Worm (Caenorhabditis elegans) whole organism, L1 larva: ENCODE data around the gene T07A5.1.

Source experiments
- C04F5.9 ChIP-seq: sonication (generic microtip); optimal IDR thresholded peaks from 2 replicates; lab custom pipeline; 2016; ENCODE audit warnings: missing genetic modification characterization, missing compliant biosample characterization
- C16A3.4 ChIP-seq: fragments of 150-350 bp; optimal IDR thresholded peaks from 2 replicates; lab custom pipeline; 2014; ENCODE audit warnings: missing biosample characterization, missing genetic modification characterization
- Y116A8C.19 ChIP-seq: sonication (generic microtip); optimal IDR thresholded peaks from 2 replicates; lab custom pipeline; 2016; ENCODE audit warnings: missing compliant biosample characterization, missing genetic modification characterization, borderline replicate concordance
- ama-1 ChIP-seq: fragments of 150-350 bp; optimal IDR thresholded peaks from 2 replicates; lab custom pipeline; 2014
- ceh-88 ChIP-seq: fragments of 200-800 bp; sonication (Bioruptor generic); IDR thresholded peaks from 2 replicates; pipeline ENCODE4 v1.3.6; 2022; ENCODE audit warnings: missing genetic modification characterization, missing compliant biosample characterization
- ces-1 ChIP-seq: fragments of 150-350 bp; optimal IDR thresholded peaks from 2 replicates; lab custom pipeline; 2014; ENCODE audit warnings: missing biosample characterization, missing genetic modification reagents, missing genetic modification characterization
- dsc-1 ChIP-seq: sonication (generic microtip); optimal IDR thresholded peaks from 2 replicates; lab custom pipeline; 2016; ENCODE audit warnings: mild to moderate bottlenecking, missing genetic modification characterization, missing compliant biosample characterization
- efl-1 ChIP-seq, 4 experiments: fragments of 150-350 bp; optimal IDR thresholded peaks in 3 of 4; peaks in 1 of 4; 1 replicate in 1 of 4; 2 replicates in 3 of 4; lab custom pipeline; 2014; ENCODE audit warnings: missing biosample characterization in 2 of 4, missing genetic modification characterization in 2 of 4, missing genetic modification reagents in 2 of 4
- efl-3 ChIP-seq: fragments of 200-800 bp; sonication (Bioruptor generic); optimal IDR thresholded peaks from 2 replicates; lab custom pipeline; 2018; ENCODE audit warnings: mild to moderate bottlenecking, missing genetic modification characterization, missing compliant biosample characterization
- egl-13 ChIP-seq: sonication (generic microtip); optimal IDR thresholded peaks from 2 replicates; lab custom pipeline; 2016; ENCODE audit warnings: missing genotype, missing genetic modification reagents, missing genetic modification characterization, missing compliant biosample characterization
- egl-27 ChIP-seq, 2 experiments: fragments of 150-350 bp in 1 of 2; sonication (generic microtip); optimal IDR thresholded peaks; 3 replicates each; lab custom pipeline; 2017 to 2018; ENCODE audit warnings: missing biosample characterization in 2 of 2, missing genetic modification characterization in 2 of 2, missing genetic modification reagents in 2 of 2
- elt-2 ChIP-seq: sonication (generic microtip); optimal IDR thresholded peaks from 2 replicates; lab custom pipeline; 2016; ENCODE audit warnings: missing genetic modification characterization, mild to moderate bottlenecking, inconsistent platforms, missing compliant biosample characterization, missing genetic modification reagents
- fkh-10 ChIP-seq: sonication (generic microtip); optimal IDR thresholded peaks from 2 replicates; lab custom pipeline; 2017; ENCODE audit warnings: missing biosample characterization, missing genetic modification reagents, missing genetic modification characterization
- grh-1 ChIP-seq: fragments of 200-800 bp; sonication (Bioruptor generic); IDR thresholded peaks from 2 replicates; pipeline ENCODE4 v1.3.6; 2022; ENCODE audit warnings: missing genetic modification reagents, missing genetic modification characterization, missing compliant biosample characterization
- hlh-17 ChIP-seq: fragments of 200-800 bp; sonication (Bioruptor generic); optimal IDR thresholded peaks from 2 replicates; lab custom pipeline; 2018; ENCODE audit warnings: missing genetic modification characterization, mild to moderate bottlenecking, missing compliant biosample characterization, moderate library complexity, borderline replicate concordance
- hlh-4 ChIP-seq: sonication (generic microtip); optimal IDR thresholded peaks from 2 replicates; lab custom pipeline; 2016; ENCODE audit warnings: mild to moderate bottlenecking, missing genetic modification characterization, missing compliant biosample characterization
- irx-1 ChIP-seq: sonication (generic microtip); optimal IDR thresholded peaks from 2 replicates; lab custom pipeline; 2016; ENCODE audit warnings: missing genetic modification characterization, missing compliant biosample characterization
- lin-14 ChIP-seq: fragments of 200-800 bp; sonication (Bioruptor generic); optimal IDR thresholded peaks from 2 replicates; lab custom pipeline; 2018; ENCODE audit warnings: mild to moderate bottlenecking, missing genetic modification characterization, moderate library complexity, missing compliant biosample characterization
- lin-15B ChIP-seq: fragments of 150-350 bp; sonication (generic microtip); optimal IDR thresholded peaks from 3 replicates; lab custom pipeline; 2014; ENCODE audit warnings: missing biosample characterization, missing genetic modification characterization
- mef-2 ChIP-seq: fragments of 150-350 bp; optimal IDR thresholded peaks from 2 replicates; lab custom pipeline; 2014; ENCODE audit warnings: missing biosample characterization, missing genetic modification characterization
- mep-1 ChIP-seq: fragments of 150-350 bp; optimal IDR thresholded peaks from 2 replicates; lab custom pipeline; 2014; ENCODE audit warnings: missing biosample characterization, missing genetic modification characterization
- nhr-11 ChIP-seq: fragments of 150-350 bp; optimal IDR thresholded peaks from 2 replicates; lab custom pipeline; 2014; ENCODE audit warnings: missing biosample characterization, missing genetic modification characterization
- nhr-19 ChIP-seq: fragments of 200-800 bp; sonication (Bioruptor generic); conservative IDR thresholded peaks from 2 replicates; pipeline ENCODE4 v1.3.6; 2022; ENCODE audit warnings: missing genetic modification characterization, missing compliant biosample characterization
- nhr-20 ChIP-seq: sonication (generic microtip); optimal IDR thresholded peaks from 2 replicates; lab custom pipeline; 2016; ENCODE audit warnings: mild to moderate bottlenecking, missing genetic modification characterization, missing compliant biosample characterization
- nhr-237 ChIP-seq: fragments of 150-350 bp; optimal IDR thresholded peaks from 2 replicates; lab custom pipeline; 2014; ENCODE audit warnings: missing biosample characterization, missing genetic modification characterization
- nhr-47 ChIP-seq: sonication (generic microtip); optimal IDR thresholded peaks from 2 replicates; lab custom pipeline; 2016; ENCODE audit warnings: mild to moderate bottlenecking, missing genetic modification characterization, moderate library complexity, missing compliant biosample characterization
- nhr-85 ChIP-seq: sonication (generic microtip); peaks from one replicate; lab custom pipeline; 2016; ENCODE audit warnings: missing genetic modification characterization, inconsistent platforms, missing compliant biosample characterization
- pax-3 ChIP-seq: fragments of 200-800 bp; sonication (Bioruptor generic); optimal IDR thresholded peaks from 2 replicates; lab custom pipeline; 2018; ENCODE audit warnings: mild to moderate bottlenecking, missing genetic modification characterization, moderate library complexity, missing compliant biosample characterization
- pqm-1 ChIP-seq: sonication (generic microtip); optimal IDR thresholded peaks from 3 replicates; lab custom pipeline; 2017; ENCODE audit warnings: missing biosample characterization, missing genetic modification characterization
- rnt-1 ChIP-seq: sonication (generic microtip); optimal IDR thresholded peaks from 2 replicates; lab custom pipeline; 2016; ENCODE audit warnings: mild to moderate bottlenecking, missing genetic modification characterization, moderate library complexity, missing compliant biosample characterization
- skn-1 ChIP-seq: fragments of 150-350 bp; optimal IDR thresholded peaks from 2 replicates; lab custom pipeline; 2014; ENCODE audit warnings: missing biosample characterization, missing genetic modification characterization
- snpc-4 ChIP-seq: fragments of 150-350 bp; optimal IDR thresholded peaks from 2 replicates; lab custom pipeline; 2014; ENCODE audit warnings: missing biosample characterization, missing genetic modification characterization
- swsn-7 ChIP-seq: sonication (generic microtip); optimal IDR thresholded peaks from 2 replicates; lab custom pipeline; 2016; ENCODE audit warnings: missing genetic modification characterization, missing compliant biosample characterization
- tlp-1 ChIP-seq: fragments of 150-350 bp; optimal IDR thresholded peaks from 2 replicates; lab custom pipeline; 2014; ENCODE audit warnings: missing biosample characterization, missing genetic modification characterization
- unc-130 ChIP-seq: fragments of 150-350 bp; optimal IDR thresholded peaks from 2 replicates; lab custom pipeline; 2017; ENCODE audit warnings: missing biosample characterization, missing genetic modification characterization, inconsistent platforms
- unc-98 ChIP-seq: fragments of 200-800 bp; sonication (Bioruptor generic); IDR thresholded peaks from 2 replicates; pipeline ENCODE4 v1.3.6; 2022; ENCODE audit warnings: missing genetic modification characterization, missing compliant biosample characterization
- ztf-11 ChIP-seq, 2 experiments: sonication (generic microtip); optimal IDR thresholded peaks; 2 replicates each; lab custom pipeline; 2016 to 2017; ENCODE audit warnings: missing genetic modification characterization in 2 of 2, missing biosample characterization in 1 of 2, missing compliant biosample characterization in 1 of 2

Gene T07A5.1

DNA sequence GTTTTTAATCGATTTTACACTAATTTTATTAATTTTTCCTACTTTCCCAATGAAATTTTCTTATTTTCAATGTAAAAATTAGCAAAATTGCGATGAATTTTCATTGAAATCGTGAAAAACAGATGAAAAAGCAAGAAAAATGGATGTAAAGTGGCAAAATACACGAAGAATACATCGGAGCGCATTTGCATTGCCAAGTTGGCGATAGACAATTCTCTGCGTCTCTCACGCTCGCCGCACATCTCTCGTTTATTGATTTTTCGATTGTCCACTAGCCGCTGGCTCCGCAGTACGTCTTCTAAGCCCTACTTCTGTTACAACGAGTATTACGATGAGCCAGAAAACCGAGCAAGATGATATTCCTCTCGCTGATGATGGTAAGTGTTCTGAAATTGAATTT is 12.8 kb upstream of the T07A5.1 start, which contains the start of gene unc-69 (continued):
- peak; percentile 31 for TF ChIP-seq snpc-4 (tag; lab: Kevin White, UChicago)
- TF ChIP-seq nhr-20 (tag; lab: Kevin White, UChicago): peak; percentile 44
- TF ChIP-seq pax-3 (tag; lab: Kevin White, UChicago): no peak
- TF ChIP-seq ama-1 (lab: Kevin White, UChicago): no peak
- no peak for TF ChIP-seq unc-98
- TF ChIP-seq nhr-237 (tag; lab: Kevin White, UChicago): no peak
- TF ChIP-seq irx-1: peak; percentile 6
- no peak for TF ChIP-seq elt-2 (tag; lab: Kevin White, UChicago)
- TF ChIP-seq egl-27 (tag; optimal IDR thresholded peaks at IDR 0.05; lab: Kevin White, UChicago): no peak
- no peak for TF ChIP-seq hlh-4 (tag; lab: Kevin White, UChicago)
- no peak for TF ChIP-seq pqm-1 (tag; lab: Kevin White, UChicago)
- TF ChIP-seq ztf-11 (tag; optimal IDR thresholded peaks at IDR 0.05; lab: Kevin White, UChicago): peak in 1 of 2 experiments; percentile 3
- TF ChIP-seq efl-3 (GFP tag; lab: Kevin White, UChicago): no peak
- peak; percentile 63 for TF ChIP-seq lin-15B
- TF ChIP-seq fkh-10 (GFP tag; lab: Kevin White, UChicago): no peak
- TF ChIP-seq C16A3.4 (tag; lab: Kevin White, UChicago): peak; percentile 0
- TF ChIP-seq ces-1 (GFP tag; lab: Kevin White, UChicago): no peak
- TF ChIP-seq swsn-7 (tag; lab: Kevin White, UChicago): peak; percentile 63
- TF ChIP-seq, all 84 proteins: peak for 31

ce11 chrIII:10318062-10318609 is 12.1 kb upstream of the T07A5.1 start, which contains the start of the genes unc-50 and ostf-4:
unc-50 (minus strand) TSS chrIII:10318162.
ostf-4 (minus strand) TSS chrIII:10318559.
- no peak for TF ChIP-seq hlh-17
- no peak for TF ChIP-seq pax-3 (tag; lab: Kevin White, UChicago)
- TF ChIP-seq skn-1: no peak
- no peak for TF ChIP-seq unc-130
- TF ChIP-seq grh-1 (GFP tag; lab: Robert Waterston, UW): no peak
- TF ChIP-seq lin-14 (GFP tag; lab: Kevin White, UChicago): no peak
- TF ChIP-seq nhr-47: no peak
- TF ChIP-seq mef-2: no peak
- no peak for TF ChIP-seq ama-1 (lab: Kevin White, UChicago)
- no peak for TF ChIP-seq ceh-88 (GFP tag; lab: Robert Waterston, UW)
- no peak for TF ChIP-seq egl-13
- no peak for TF ChIP-seq C04F5.9
- no peak for TF ChIP-seq C16A3.4 (tag; lab: Kevin White, UChicago)
- no peak for TF ChIP-seq nhr-19 (GFP tag; lab: Robert Waterston, UW)
- no peak for TF ChIP-seq rnt-1
- no peak for TF ChIP-seq mep-1 (tag; lab: Kevin White, UChicago)
- TF ChIP-seq tlp-1 (tag; lab: Kevin White, UChicago): no peak
- no peak for TF ChIP-seq nhr-11
- no peak for TF ChIP-seq dsc-1
- TF ChIP-seq Y116A8C.19 (tag; lab: Kevin White, UChicago): no peak
- TF ChIP-seq, all 84 proteins: peak for 0

ce11 chrIII:10316653-10317052 is 10.7 kb upstream of the T07A5.1 start:
- peak; percentile 93 for TF ChIP-seq nhr-85 (tag; lab: Kevin White, UChicago)
- TF ChIP-seq, all 84 proteins: peak for 1; not testable (repeated sequence) for 83

ce11 chrIII:10314234-10314633 is 8.2 kb upstream of the T07A5.1 start:
- peak; percentile 10 for TF ChIP-seq elt-2 (tag; lab: Kevin White, UChicago)
- no peak for TF ChIP-seq efl-1 (optimal IDR thresholded peaks at IDR 0.05; lab: Kevin White, UChicago)
- peak in 1 of 2 experiments; percentile 1 for TF ChIP-seq efl-1 (GFP tag; optimal IDR thresholded peaks at IDR 0.05 in 1 of 2; lab: Kevin White, UChicago)
- no peak for TF ChIP-seq rnt-1
- TF ChIP-seq grh-1 (GFP tag; lab: Robert Waterston, UW): no peak
